Worm (Caenorhabditis elegans) whole organism, mixed stage, embryonic: ENCODE results near the gene F57G4.10.

Experiments used
- nhr-28 ChIP-seq: fragments of 150-350 bp; optimal IDR thresholded peaks from 2 replicates; lab custom pipeline; 2014; ENCODE audit warnings: missing biosample characterization, missing genetic modification characterization
- pha-4 ChIP-seq: fragments of 150-350 bp; optimal IDR thresholded peaks from 2 replicates; lab custom pipeline; 2018; ENCODE audit warnings: missing biosample characterization, missing genetic modification reagents, missing genetic modification characterization
- unc-39 ChIP-seq: fragments of 150-350 bp; optimal IDR thresholded peaks from 2 replicates; lab custom pipeline; 2014; ENCODE audit warnings: missing biosample characterization, missing genetic modification characterization

ce11 chrV:17662260-17662659 lies 33.6 kb downstream of the F57G4.10 start:
- TF ChIP-seq unc-39 (no peak), nhr-28 (tag; lab: Kevin White, UChicago) (no peak), pha-4 (tag; lab: Kevin White, UChicago) (no peak)
